Fruit fly (Drosophila melanogaster) whole organism, embryonic: ENCODE data around the gene CG43895.

Source experiments
- Bteb2 ChIP-seq: fragments of 200-800 bp; sonication (Bioruptor generic); optimal IDR thresholded peaks from 2 replicates; lab custom pipeline; 2016; ENCODE audit warnings: missing biosample characterization, missing genetic modification characterization
- CG10267 ChIP-seq: fragments of 200-800 bp; sonication (Bioruptor generic); optimal IDR thresholded peaks from 2 replicates; lab custom pipeline; 2018; ENCODE audit warnings: missing biosample characterization, mild to moderate bottlenecking, missing genetic modification characterization, moderate library complexity
- CG10543 ChIP-seq: fragments of 200-800 bp; sonication (Bioruptor generic); optimal IDR thresholded peaks from 3 replicates; lab custom pipeline; 2017; ENCODE audit warnings: missing biosample characterization, mild to moderate bottlenecking, missing genetic modification characterization, moderate library complexity
- CG11695 ChIP-seq: fragments of 200-800 bp; sonication (Bioruptor generic); IDR thresholded peaks from 3 replicates; pipeline ENCODE4 v1.3.6; 2022; ENCODE audit warnings: missing biosample characterization, missing genetic modification characterization
- CG12155 ChIP-seq: fragments of 200-800 bp; sonication (Bioruptor generic); optimal IDR thresholded peaks from 3 replicates; lab custom pipeline; 2016; ENCODE audit warnings: missing biosample characterization, missing genetic modification characterization
- CG12391 ChIP-seq: fragments of 200-800 bp; sonication (Bioruptor generic); optimal IDR thresholded peaks from 3 replicates; lab custom pipeline; 2018; ENCODE audit warnings: missing biosample characterization, mild to moderate bottlenecking, missing genetic modification characterization, moderate library complexity
- CG13287 ChIP-seq: fragments of 200-800 bp; sonication (Bioruptor generic); IDR thresholded peaks from 2 replicates; pipeline ENCODE4 v1.3.6; 2022; ENCODE audit warnings: missing biosample characterization, missing genetic modification characterization; ENCODE audit not compliant: partially characterized antibody
- CG14014 ChIP-seq: fragments of 200-800 bp; sonication (Bioruptor generic); IDR thresholded peaks from 2 replicates; pipeline ENCODE4 v1.3.6; 2022; ENCODE audit warnings: missing biosample characterization, missing genetic modification characterization
- CG14710 ChIP-seq: fragments of 200-800 bp; sonication (Bioruptor generic); optimal IDR thresholded peaks from 3 replicates; lab custom pipeline; 2019; ENCODE audit warnings: missing biosample characterization, mild to moderate bottlenecking, missing genetic modification characterization, moderate library complexity
- CG15269 ChIP-seq: fragments of 200-800 bp; sonication (Bioruptor generic); optimal IDR thresholded peaks from 2 replicates; lab custom pipeline; 2018; ENCODE audit warnings: missing biosample characterization, mild to moderate bottlenecking, missing genetic modification characterization, moderate library complexity
- CG15514 ChIP-seq: fragments of 200-800 bp; sonication (Bioruptor generic); optimal IDR thresholded peaks from 3 replicates; lab custom pipeline; 2017; ENCODE audit warnings: missing biosample characterization, missing genetic modification characterization, mild to moderate bottlenecking, moderate library complexity, missing genetic modification reagents
- CG15601 ChIP-seq: fragments of 200-800 bp; sonication (Bioruptor generic); optimal IDR thresholded peaks from 3 replicates; lab custom pipeline; 2019; ENCODE audit warnings: missing biosample characterization, mild to moderate bottlenecking, missing genetic modification characterization, moderate library complexity
- CG1603 ChIP-seq: fragments of 200-800 bp; sonication (Bioruptor generic); optimal IDR thresholded peaks from 2 replicates; lab custom pipeline; 2019; ENCODE audit warnings: missing biosample characterization, mild to moderate bottlenecking, missing genetic modification characterization, moderate library complexity
- CG17829 ChIP-seq: fragments of 200-800 bp; optimal IDR thresholded peaks from 2 replicates; lab custom pipeline; 2019; ENCODE audit warnings: missing biosample characterization, mild to moderate bottlenecking, missing genetic modification characterization, moderate library complexity
- CG30403 ChIP-seq: fragments of 200-800 bp; sonication (Bioruptor generic); optimal IDR thresholded peaks from 3 replicates; lab custom pipeline; 2016; ENCODE audit warnings: missing biosample characterization, missing genetic modification characterization
- CG31441 ChIP-seq: fragments of 200-800 bp; sonication (Bioruptor generic); IDR thresholded peaks from 2 replicates; pipeline ENCODE4 v1.3.6; 2022; ENCODE audit warnings: missing biosample characterization, missing genetic modification characterization
- CG34224 ChIP-seq: fragments of 200-800 bp; sonication (Bioruptor generic); IDR thresholded peaks from 3 replicates; pipeline ENCODE4 v1.3.6; 2022; ENCODE audit warnings: missing biosample characterization, missing genetic modification characterization; ENCODE audit not compliant: partially characterized antibody
- CG4404 ChIP-seq: fragments of 200-800 bp; sonication (Bioruptor generic); IDR thresholded peaks from 2 replicates; pipeline ENCODE4 v1.3.6; 2022; ENCODE audit warnings: missing biosample characterization, missing genetic modification characterization
- CG8359 ChIP-seq: fragments of 200-800 bp; sonication (Bioruptor generic); optimal IDR thresholded peaks from 2 replicates; lab custom pipeline; 2017; ENCODE audit warnings: missing biosample characterization, mild to moderate bottlenecking, missing genetic modification characterization, borderline replicate concordance
- Dref ChIP-seq: fragments of 200-800 bp; sonication (Bioruptor generic); IDR thresholded peaks from 2 replicates; pipeline ENCODE4 v1.3.6; 2022; ENCODE audit warnings: missing biosample characterization, missing genetic modification characterization
- Hr51 ChIP-seq, 2 experiments: fragments of 200-800 bp; sonication (Bioruptor generic); optimal IDR thresholded peaks; 2 replicates in 1 of 2; 3 replicates in 1 of 2; lab custom pipeline; 2016 to 2018; ENCODE audit warnings: missing biosample characterization in 2 of 2, missing genetic modification characterization in 2 of 2, mild to moderate bottlenecking in 1 of 2, moderate library complexity in 1 of 2
- Max ChIP-seq: fragments of 200-800 bp; sonication (Bioruptor generic); optimal IDR thresholded peaks from 2 replicates; lab custom pipeline; 2016; ENCODE audit warnings: missing biosample characterization, mild to moderate bottlenecking, missing genetic modification characterization
- Med ChIP-seq: fragments of 200-800 bp; sonication (Bioruptor generic); peaks from one replicate; lab custom pipeline; 2016; ENCODE audit warnings: missing biosample characterization, missing genetic modification characterization, mild to moderate bottlenecking, inconsistent platforms, moderate library complexity
- NfI ChIP-seq: fragments of 200-800 bp; sonication (Bioruptor generic); optimal IDR thresholded peaks from 3 replicates; lab custom pipeline; 2018; ENCODE audit warnings: missing biosample characterization, mild to moderate bottlenecking, missing genetic modification characterization, moderate library complexity
- Optix ChIP-seq: fragments of 200-800 bp; sonication (Bioruptor generic); IDR thresholded peaks from 3 replicates; pipeline ENCODE4 v1.3.6; 2022; ENCODE audit warnings: missing biosample characterization, missing genetic modification characterization
- PHDP ChIP-seq: fragments of 200-800 bp; sonication (Bioruptor generic); optimal IDR thresholded peaks from 3 replicates; lab custom pipeline; 2018; ENCODE audit warnings: missing biosample characterization, mild to moderate bottlenecking, missing genetic modification characterization, moderate library complexity
- Xbp1 ChIP-seq: fragments of 200-800 bp; sonication (Bioruptor generic); optimal IDR thresholded peaks from 3 replicates; lab custom pipeline; 2016; ENCODE audit warnings: missing biosample characterization, mild to moderate bottlenecking, missing genetic modification characterization
- amos ChIP-seq: fragments of 200-800 bp; sonication (Bioruptor generic); IDR thresholded peaks from 2 replicates; pipeline ENCODE4 v1.3.6; 2022; ENCODE audit warnings: missing biosample characterization, missing genetic modification characterization; ENCODE audit not compliant: partially characterized antibody
- caup ChIP-seq: fragments of 200-800 bp; sonication (Bioruptor generic); optimal IDR thresholded peaks from 3 replicates; lab custom pipeline; 2017; ENCODE audit warnings: missing biosample characterization, mild to moderate bottlenecking, missing genetic modification characterization, moderate library complexity; ENCODE audit not compliant: severe bottlenecking
- dmrt11E ChIP-seq: fragments of 200-800 bp; sonication (Bioruptor generic); optimal IDR thresholded peaks from 3 replicates; lab custom pipeline; 2018; ENCODE audit warnings: missing biosample characterization, mild to moderate bottlenecking, missing genetic modification characterization, moderate library complexity
- ems ChIP-seq: fragments of 200-800 bp; sonication (Bioruptor generic); optimal IDR thresholded peaks from 3 replicates; lab custom pipeline; 2016; ENCODE audit warnings: missing biosample characterization, missing genetic modification characterization
- gem ChIP-seq: fragments of 200-800 bp; sonication (Bioruptor generic); optimal IDR thresholded peaks from 2 replicates; lab custom pipeline; 2019; ENCODE audit warnings: missing biosample characterization, mild to moderate bottlenecking, missing genetic modification characterization, moderate library complexity
- gro ChIP-seq: fragments of 200-800 bp; sonication (Bioruptor generic); optimal IDR thresholded peaks from 2 replicates; lab custom pipeline; 2016; ENCODE audit warnings: missing biosample characterization, missing genetic modification characterization
- gsb-n ChIP-seq: fragments of 200-800 bp; sonication (Bioruptor generic); optimal IDR thresholded peaks from 3 replicates; lab custom pipeline; 2018; ENCODE audit warnings: missing biosample characterization, mild to moderate bottlenecking, missing genetic modification characterization
- jigr1 ChIP-seq: fragments of 200-800 bp; sonication (Bioruptor generic); IDR thresholded peaks from 3 replicates; pipeline ENCODE4 v1.3.6; 2022; ENCODE audit warnings: missing biosample characterization, missing genetic modification characterization
- ken ChIP-seq: fragments of 200-800 bp; sonication (Bioruptor generic); IDR thresholded peaks from 3 replicates; pipeline ENCODE4 v1.3.6; 2022; ENCODE audit warnings: missing biosample characterization, missing genetic modification characterization
- mirr ChIP-seq: fragments of 200-800 bp; sonication (Bioruptor generic); optimal IDR thresholded peaks from 3 replicates; lab custom pipeline; 2018; ENCODE audit warnings: missing biosample characterization, mild to moderate bottlenecking, missing genetic modification characterization
- mld ChIP-seq: fragments of 200-800 bp; sonication (Bioruptor generic); IDR thresholded peaks from 3 replicates; pipeline ENCODE4 v1.3.6; 2022; ENCODE audit warnings: missing biosample characterization, missing genetic modification characterization; ENCODE audit not compliant: partially characterized antibody
- pho ChIP-seq: fragments of 200-800 bp; sonication (Bioruptor generic); optimal IDR thresholded peaks from 2 replicates; lab custom pipeline; 2016; ENCODE audit warnings: missing biosample characterization, missing genetic modification characterization
- phol ChIP-seq: fragments of 200-800 bp; sonication (Bioruptor generic); optimal IDR thresholded peaks from 3 replicates; lab custom pipeline; 2018; ENCODE audit warnings: missing biosample characterization, mild to moderate bottlenecking, missing genetic modification characterization, moderate library complexity
- pum ChIP-seq: fragments of 200-800 bp; sonication (Bioruptor generic); optimal IDR thresholded peaks from 2 replicates; lab custom pipeline; 2016; ENCODE audit warnings: missing biosample characterization, missing genetic modification characterization
- row ChIP-seq: fragments of 200-800 bp; sonication (Bioruptor generic); IDR thresholded peaks from 3 replicates; pipeline ENCODE4 v1.3.6; 2022; ENCODE audit warnings: missing biosample characterization, missing genetic modification characterization
- sens ChIP-seq: fragments of 200-800 bp; sonication (Bioruptor generic); peaks from one replicate; lab custom pipeline; 2016; ENCODE audit warnings: missing biosample characterization, missing genetic modification characterization
- sug ChIP-seq: fragments of 200-800 bp; optimal IDR thresholded peaks from 2 replicates; lab custom pipeline; 2019; ENCODE audit warnings: missing biosample characterization, mild to moderate bottlenecking, missing genetic modification characterization, moderate library complexity
- trem ChIP-seq: fragments of 200-800 bp; optimal IDR thresholded peaks from 3 replicates; lab custom pipeline; 2019; ENCODE audit warnings: missing biosample characterization, mild to moderate bottlenecking, missing genetic modification characterization, moderate library complexity
- tx ChIP-seq: fragments of 200-800 bp; sonication (Bioruptor generic); optimal IDR thresholded peaks from 2 replicates; lab custom pipeline; 2016; ENCODE audit warnings: missing biosample characterization, missing genetic modification characterization
- vfl ChIP-seq: fragments of 200-800 bp; sonication (Bioruptor generic); optimal IDR thresholded peaks from 2 replicates; lab custom pipeline; 2016; ENCODE audit warnings: missing biosample characterization, missing genetic modification characterization
- vvl ChIP-seq: fragments of 200-800 bp; sonication (Bioruptor generic); IDR thresholded peaks from 2 replicates; pipeline ENCODE4 v1.3.6; 2022; ENCODE audit warnings: missing biosample characterization, missing genetic modification characterization
- yki ChIP-seq: fragments of >200 bp; optimal IDR thresholded peaks from 3 replicates; lab custom pipeline; 2018

CG43895 gene

dm6 chr3L:21841079-21841478 is 27.6 kb upstream of the CG43895 start, which contains the start of gene P5CDh1 (continued):
- peak; percentile 33; the same call in 1 of the 3 replicates for TF ChIP-seq CG11695 (GFP tag; lab: Robert Waterston, UW)
- peak; percentile 46 for TF ChIP-seq trem (tag; lab: Kevin White, UChicago)
- peak; percentile 74; the same call in 1 of the 3 replicates for TF ChIP-seq mld (GFP tag; lab: Robert Waterston, UW)
- no peak for TF ChIP-seq CG10543
- 0 out of 3 replicates have a peak, but pooled peaks have one; percentile 6 for TF ChIP-seq Optix (GFP tag; lab: Robert Waterston, UW)
- peak; percentile 24 for TF ChIP-seq Bteb2 (GFP tag; lab: Kevin White, UChicago)
- TF ChIP-seq CG30403 (GFP tag; lab: Kevin White, UChicago) = peak; percentile 26
- no peak for TF ChIP-seq CG31441 (GFP tag; lab: Robert Waterston, UW)
- TF ChIP-seq amos (GFP tag; lab: Robert Waterston, UW) = peak; percentile 91
- no peak for TF ChIP-seq gsb-n (tag; lab: Kevin White, UChicago)
- TF ChIP-seq pho (GFP tag; lab: Kevin White, UChicago) = peak; percentile 30
- no peak for TF ChIP-seq dmrt11E (tag; lab: Kevin White, UChicago)
- TF ChIP-seq gro = peak; percentile 54
- TF ChIP-seq gem (tag; lab: Kevin White, UChicago) = no peak
- TF ChIP-seq row = peak; percentile 38; the same call in 2 of the 3 replicates
- TF ChIP-seq Max (GFP tag; lab: Kevin White, UChicago) = no peak
- TF ChIP-seq phol = peak; percentile 23
- no peak for TF ChIP-seq jigr1
- TF ChIP-seq mirr (GFP tag; lab: Kevin White, UChicago) = peak; percentile 3
- TF ChIP-seq vfl = peak; percentile 15
- TF ChIP-seq Dref (GFP tag; lab: Robert Waterston, UW) = peak; percentile 98
- peak; percentile 63 for TF ChIP-seq CG12155 (GFP tag; lab: Kevin White, UChicago)
- peak; percentile 47 for TF ChIP-seq ems
- peak; percentile 96 for TF ChIP-seq Med (GFP tag; lab: Kevin White, UChicago)
- TF ChIP-seq Xbp1 = peak; percentile 23
- peak; percentile 73 for TF ChIP-seq sug (tag; lab: Kevin White, UChicago)
- peak; percentile 70 for TF ChIP-seq CG1603
- TF ChIP-seq vvl (GFP tag; lab: Robert Waterston, UW) = peak; percentile 52
- no peak for TF ChIP-seq CG15269
- TF ChIP-seq Hr51 (GFP tag; optimal IDR thresholded peaks at IDR 0.05; lab: Kevin White, UChicago) = peak in 1 of 2 experiments; percentile 51
- TF ChIP-seq CG13287 = peak; percentile 95
- TF ChIP-seq CG10267 (tag; lab: Kevin White, UChicago) = peak; percentile 95
- no peak for TF ChIP-seq CG15601
- TF ChIP-seq caup = peak; percentile 50
- TF ChIP-seq sens (GFP tag; lab: Kevin White, UChicago) = peak; percentile 22
- no peak for TF ChIP-seq yki (lab: Kevin White, UChicago)
- TF ChIP-seq PHDP (tag; lab: Kevin White, UChicago) = peak; percentile 8
- TF ChIP-seq NfI (GFP tag; lab: Kevin White, UChicago) = peak; percentile 61
- peak; percentile 49; the same call in 1 of the 2 replicates for TF ChIP-seq CG14014 (GFP tag; lab: Robert Waterston, UW)
- TF ChIP-seq CG17829 (tag; lab: Kevin White, UChicago) = no peak
- TF ChIP-seq CG34224 (GFP tag; lab: Robert Waterston, UW) = peak; percentile 87
- no peak for TF ChIP-seq CG8359
- TF ChIP-seq CG15514 (GFP tag; lab: Kevin White, UChicago) = peak; percentile 78
- TF ChIP-seq CG14710 (tag; lab: Kevin White, UChicago) = peak; percentile 8
- peak; percentile 31 for TF ChIP-seq tx (GFP tag; lab: Kevin White, UChicago)
- no peak for TF ChIP-seq pum (GFP tag; lab: Kevin White, UChicago)
- no peak for TF ChIP-seq CG4404 (GFP tag; lab: Robert Waterston, UW)
- no peak for TF ChIP-seq CG12391 (tag; lab: Kevin White, UChicago)
- 0 out of 3 replicates have a peak, but pooled peaks have one; percentile 38 for TF ChIP-seq ken (GFP tag; lab: Robert Waterston, UW)
